Fruit fly (Drosophila melanogaster) whole organism, prepupa: ENCODE data around the gene RunxA.

Experiments
- Blimp-1 ChIP-seq: fragments of 200-800 bp; sonication (Bioruptor generic); optimal IDR thresholded peaks from 3 replicates; lab custom pipeline; 2017; ENCODE audit warnings: missing biosample characterization, missing genetic modification characterization, mild to moderate bottlenecking, moderate library complexity, missing genetic modification reagents
- CG10669 ChIP-seq: fragments of 200-800 bp; sonication (Bioruptor generic); optimal IDR thresholded peaks from 3 replicates; lab custom pipeline; 2018; ENCODE audit warnings: missing biosample characterization, mild to moderate bottlenecking, missing genetic modification characterization, moderate library complexity
- CG11294 ChIP-seq: fragments of 200-800 bp; sonication (Bioruptor generic); IDR thresholded peaks from 2 replicates; pipeline ENCODE4 v1.3.6; 2022; ENCODE audit warnings: missing biosample characterization, missing genetic modification characterization
- CG11902 ChIP-seq: fragments of 200-800 bp; sonication (Bioruptor generic); optimal IDR thresholded peaks from 3 replicates; lab custom pipeline; 2016; ENCODE audit warnings: missing biosample characterization, missing genetic modification characterization
- CG15336 ChIP-seq: fragments of 200-800 bp; sonication (Bioruptor generic); IDR thresholded peaks from 2 replicates; pipeline ENCODE4 v1.3.6; 2022; ENCODE audit warnings: missing biosample characterization, missing genetic modification characterization
- CG16779 ChIP-seq: fragments of 200-800 bp; sonication (Bioruptor generic); optimal IDR thresholded peaks from 3 replicates; lab custom pipeline; 2017; ENCODE audit warnings: missing biosample characterization, mild to moderate bottlenecking, missing genetic modification characterization
- CG3032 ChIP-seq: fragments of 200-800 bp; optimal IDR thresholded peaks from 2 replicates; lab custom pipeline; 2019; ENCODE audit warnings: missing biosample characterization, mild to moderate bottlenecking, missing genetic modification characterization, moderate library complexity
- CG31627 ChIP-seq: fragments of 200-800 bp; sonication (Bioruptor generic); optimal IDR thresholded peaks from 3 replicates; lab custom pipeline; 2016; ENCODE audit warnings: missing biosample characterization, missing genetic modification characterization
- CG34406 ChIP-seq: fragments of 200-800 bp; sonication (Bioruptor generic); optimal IDR thresholded peaks from 3 replicates; lab custom pipeline; 2016; ENCODE audit warnings: missing biosample characterization, missing genetic modification characterization
- CG3919 ChIP-seq: fragments of 200-800 bp; sonication (Bioruptor generic); optimal IDR thresholded peaks from 3 replicates; lab custom pipeline; 2016; ENCODE audit warnings: missing biosample characterization, missing genetic modification characterization
- CG6163 ChIP-seq: fragments of 200-800 bp; sonication (Bioruptor generic); IDR thresholded peaks from 3 replicates; pipeline ENCODE4 v1.3.6; 2022; ENCODE audit warnings: missing biosample characterization, missing genetic modification characterization
- CG6276 ChIP-seq: fragments of 200-800 bp; sonication (Bioruptor generic); optimal IDR thresholded peaks from 2 replicates; lab custom pipeline; 2017; ENCODE audit warnings: missing biosample characterization, mild to moderate bottlenecking, missing genetic modification characterization
- CG6792 ChIP-seq: fragments of 200-800 bp; sonication (Bioruptor generic); optimal IDR thresholded peaks from 3 replicates; lab custom pipeline; 2016; ENCODE audit warnings: missing biosample characterization, missing genetic modification characterization
- CG6808 ChIP-seq: fragments of 200-800 bp; sonication (Bioruptor generic); optimal IDR thresholded peaks from 3 replicates; lab custom pipeline; 2017; ENCODE audit warnings: missing biosample characterization, missing genetic modification characterization, mild to moderate bottlenecking, moderate library complexity, missing genetic modification reagents
- CG6854 ChIP-seq: fragments of 200-800 bp; sonication (Bioruptor generic); optimal IDR thresholded peaks from 2 replicates; lab custom pipeline; 2017; ENCODE audit warnings: missing biosample characterization, mild to moderate bottlenecking, missing genetic modification characterization
- CG7368 ChIP-seq: fragments of 200-800 bp; sonication (Bioruptor generic); optimal IDR thresholded peaks from 3 replicates; lab custom pipeline; 2016; ENCODE audit warnings: missing biosample characterization, missing genetic modification characterization
- CG8119 ChIP-seq: fragments of 200-800 bp; sonication (Bioruptor generic); IDR thresholded peaks from 3 replicates; pipeline ENCODE4 v1.3.6; 2022; ENCODE audit warnings: missing biosample characterization, missing genetic modification characterization
- CG8319 ChIP-seq: fragments of 200-800 bp; sonication (Bioruptor generic); optimal IDR thresholded peaks from 3 replicates; lab custom pipeline; 2016; ENCODE audit warnings: missing biosample characterization, missing genetic modification characterization
- CG8632 ChIP-seq: fragments of 200-800 bp; sonication (Bioruptor generic); optimal IDR thresholded peaks from 3 replicates; lab custom pipeline; 2016; ENCODE audit warnings: missing biosample characterization, missing genetic modification characterization
- CG9139 ChIP-seq: fragments of 200-800 bp; sonication (Bioruptor generic); optimal IDR thresholded peaks from 3 replicates; lab custom pipeline; 2017; ENCODE audit warnings: missing biosample characterization, mild to moderate bottlenecking, missing genetic modification characterization
- Eip75B ChIP-seq: fragments of 200-800 bp; sonication (Bioruptor generic); optimal IDR thresholded peaks from 3 replicates; lab custom pipeline; 2016; ENCODE audit warnings: missing biosample characterization, missing genetic modification characterization
- Eip78C ChIP-seq: fragments of 200-800 bp; sonication (Bioruptor generic); peaks from one replicate; lab custom pipeline; 2016; ENCODE audit warnings: missing biosample characterization, missing genetic modification characterization
- Eip93F ChIP-seq: fragments of 200-800 bp; sonication (Bioruptor generic); optimal IDR thresholded peaks from 2 replicates; lab custom pipeline; 2016; ENCODE audit warnings: missing biosample characterization, mild to moderate bottlenecking, missing genetic modification characterization
- Ets96B ChIP-seq: fragments of 200-800 bp; optimal IDR thresholded peaks from 2 replicates; lab custom pipeline; 2019; ENCODE audit warnings: missing biosample characterization, mild to moderate bottlenecking, missing genetic modification characterization, moderate library complexity
- Hr39 ChIP-seq: fragments of 200-800 bp; sonication (Bioruptor generic); optimal IDR thresholded peaks from 2 replicates; lab custom pipeline; 2016; ENCODE audit warnings: missing biosample characterization, missing genetic modification characterization
- Lpt ChIP-seq: fragments of 200-800 bp; sonication (Bioruptor generic); optimal IDR thresholded peaks from 3 replicates; lab custom pipeline; 2016; ENCODE audit warnings: missing biosample characterization, missing genetic modification characterization
- Met ChIP-seq: fragments of 200-800 bp; sonication (Bioruptor generic); optimal IDR thresholded peaks from 3 replicates; lab custom pipeline; 2016; ENCODE audit warnings: missing biosample characterization, missing genetic modification characterization
- OdsH ChIP-seq: fragments of 200-800 bp; sonication (Bioruptor generic); optimal IDR thresholded peaks from 3 replicates; lab custom pipeline; 2016; ENCODE audit warnings: missing biosample characterization, missing genetic modification characterization
- Smox ChIP-seq: fragments of 200-800 bp; sonication (Bioruptor generic); optimal IDR thresholded peaks from 3 replicates; lab custom pipeline; 2016; ENCODE audit warnings: missing biosample characterization, missing genetic modification characterization
- Sox14 ChIP-seq: fragments of 200-800 bp; sonication (Bioruptor generic); optimal IDR thresholded peaks from 3 replicates; lab custom pipeline; 2016; ENCODE audit warnings: missing biosample characterization, missing genetic modification characterization
- Sox15 ChIP-seq: fragments of 200-800 bp; sonication (Bioruptor generic); optimal IDR thresholded peaks from 3 replicates; lab custom pipeline; 2016; ENCODE audit warnings: missing biosample characterization, missing genetic modification characterization
- acj6 ChIP-seq: fragments of 200-800 bp; sonication (Bioruptor generic); optimal IDR thresholded peaks from 3 replicates; lab custom pipeline; 2016; ENCODE audit warnings: missing biosample characterization, missing genetic modification characterization
- cyc ChIP-seq: fragments of 200-800 bp; sonication (Bioruptor generic); optimal IDR thresholded peaks from 3 replicates; lab custom pipeline; 2016; ENCODE audit warnings: missing biosample characterization, missing genetic modification characterization
- dsx ChIP-seq: fragments of 200-800 bp; optimal IDR thresholded peaks from 3 replicates; lab custom pipeline; 2019; ENCODE audit warnings: missing biosample characterization, mild to moderate bottlenecking, missing genetic modification characterization, moderate library complexity; ENCODE audit not compliant: poor library complexity, severe bottlenecking
- eg ChIP-seq: fragments of 200-800 bp; sonication (Bioruptor generic); IDR thresholded peaks from 3 replicates; pipeline ENCODE4 v1.3.6; 2022; ENCODE audit warnings: missing biosample characterization, missing genetic modification characterization
- esn ChIP-seq: fragments of 200-800 bp; sonication (Bioruptor generic); optimal IDR thresholded peaks from 2 replicates; lab custom pipeline; 2016; ENCODE audit warnings: missing biosample characterization, mild to moderate bottlenecking, missing genetic modification characterization, moderate library complexity
- fd85E ChIP-seq: fragments of 200-800 bp; sonication (Bioruptor generic); optimal IDR thresholded peaks from 3 replicates; lab custom pipeline; 2016; ENCODE audit warnings: missing biosample characterization, missing genetic modification characterization
- net ChIP-seq: fragments of 200-800 bp; sonication (Bioruptor generic); optimal IDR thresholded peaks from 3 replicates; lab custom pipeline; 2016; ENCODE audit warnings: missing biosample characterization, missing genetic modification characterization
- spab ChIP-seq: fragments of 200-800 bp; sonication (Bioruptor generic); optimal IDR thresholded peaks from 2 replicates; lab custom pipeline; 2017; ENCODE audit warnings: missing biosample characterization, mild to moderate bottlenecking, missing genetic modification characterization, missing genetic modification reagents
- ss ChIP-seq, 2 experiments: fragments of 200-800 bp; sonication (Bioruptor generic); optimal IDR thresholded peaks; 2 replicates in 1 of 2; 3 replicates in 1 of 2; lab custom pipeline; 2017 to 2018; ENCODE audit warnings: mild to moderate bottlenecking in 2 of 2, missing biosample characterization in 2 of 2, missing genetic modification characterization in 2 of 2, moderate library complexity in 1 of 2
- svp ChIP-seq: fragments of 200-800 bp; sonication (Bioruptor generic); peaks from one replicate; lab custom pipeline; 2016; ENCODE audit warnings: missing biosample characterization, missing genetic modification characterization
- topi ChIP-seq: fragments of 200-800 bp; sonication (Bioruptor generic); optimal IDR thresholded peaks from 3 replicates; lab custom pipeline; 2016; ENCODE audit warnings: missing biosample characterization, missing genetic modification characterization
- vri ChIP-seq: fragments of 200-800 bp; sonication (Bioruptor generic); optimal IDR thresholded peaks from 3 replicates; lab custom pipeline; 2016; ENCODE audit warnings: missing biosample characterization, mild to moderate bottlenecking, missing genetic modification characterization

The RunxA gene

dm6 chrX:20661612-20662228, 38.1 kb upstream of the RunxA start, which contains the start of gene CG1835:
Gene CG1835, plus strand, starts transcription at chrX:20661917.
- TF ChIP-seq Eip93F (peak; percentile 54), Eip78C (GFP tag; lab: Kevin White, UChicago) (peak; percentile 54), vri (peak; percentile 34), OdsH (GFP tag; lab: Kevin White, UChicago) (no peak), svp (GFP tag; lab: Kevin White, UChicago) (peak; percentile 100)
- TF ChIP-seq, all 60 proteins: peak for 4

dm6 chrX:20658627-20659026, 35.1 kb upstream of the RunxA start:
- TF ChIP-seq svp (GFP tag; lab: Kevin White, UChicago) (peak; percentile 80), CG6854 (GFP tag; lab: Kevin White, UChicago) (no peak), CG11902 (GFP tag; lab: Kevin White, UChicago) (peak; percentile 67), Eip78C (GFP tag; lab: Kevin White, UChicago) (peak; percentile 50), CG6808 (no peak), CG6163 (GFP tag; lab: Robert Waterston, UW) (0 out of 3 replicates have a peak, but pooled peaks have one; percentile 20), CG8632 (GFP tag; lab: Kevin White, UChicago) (no peak), net (GFP tag; lab: Kevin White, UChicago) (peak; percentile 9), dsx (GFP tag; lab: Kevin White, UChicago) (no peak)

dm6 chrX:20656535-20657350, 33.2 kb upstream of the RunxA start, which contains the start of gene Cyp6v1:
Gene Cyp6v1, plus strand, starts transcription at chrX:20657122.
- TF ChIP-seq Met (GFP tag; lab: Kevin White, UChicago) (peak; percentile 85), esn (GFP tag; lab: Kevin White, UChicago) (peak; percentile 90), vri (no peak), CG6854 (GFP tag; lab: Kevin White, UChicago) (peak; percentile 41), spab (GFP tag; lab: Kevin White, UChicago) (peak; percentile 76), cyc (GFP tag; lab: Kevin White, UChicago) (peak; percentile 77), CG8632 (GFP tag; lab: Kevin White, UChicago) (peak; percentile 69), Blimp-1 (GFP tag; lab: Kevin White, UChicago) (peak; percentile 83), ss (GFP tag; optimal IDR thresholded peaks at IDR 0.05; lab: Kevin White, UChicago) (peak; percentile 56 to 77), CG6276 (GFP tag; lab: Kevin White, UChicago) (peak; percentile 73), fd85E (peak; percentile 6), CG3919 (peak; percentile 63), Sox14 (peak; percentile 52), eg (no peak; the same call in none of the 3 replicates), Ets96B (tag; lab: Kevin White, UChicago) (peak; percentile 64), net (GFP tag; lab: Kevin White, UChicago) (peak; percentile 74), CG34406 (GFP tag; lab: Kevin White, UChicago) (peak; percentile 84), Smox (GFP tag; lab: Kevin White, UChicago) (peak; percentile 85), CG6808 (peak; percentile 80), CG3032 (tag; lab: Kevin White, UChicago) (peak; percentile 79), acj6 (GFP tag; lab: Kevin White, UChicago) (peak; percentile 76), topi (GFP tag; lab: Kevin White, UChicago) (peak; percentile 86), CG7368 (GFP tag; lab: Kevin White, UChicago) (peak; percentile 20), CG6792 (peak; percentile 75), CG31627 (GFP tag; lab: Kevin White, UChicago) (peak; percentile 78), CG16779 (tag; lab: Kevin White, UChicago) (peak; percentile 60), CG8119 (GFP tag; lab: Robert Waterston, UW) (peak; percentile 31; the same call in 1 of the 3 replicates), CG9139 (GFP tag; lab: Kevin White, UChicago) (no peak), OdsH (GFP tag; lab: Kevin White, UChicago) (peak; percentile 81), Eip78C (GFP tag; lab: Kevin White, UChicago) (peak; percentile 95), CG15336 (0 out of 2 replicates have a peak, but pooled peaks have one; percentile 32), Sox15 (GFP tag; lab: Kevin White, UChicago) (peak; percentile 82), Hr39 (GFP tag; lab: Kevin White, UChicago) (peak; percentile 77), CG10669 (GFP tag; lab: Kevin White, UChicago) (peak; percentile 70), Eip75B (GFP tag; lab: Kevin White, UChicago) (peak; percentile 72), Lpt (GFP tag; lab: Kevin White, UChicago) (peak; percentile 46), CG6163 (GFP tag; lab: Robert Waterston, UW) (peak; percentile 61; the same call in 2 of the 3 replicates), CG8319 (GFP tag; lab: Kevin White, UChicago) (peak; percentile 65), CG11294 (GFP tag; lab: Robert Waterston, UW) (peak; percentile 38; the same call in 1 of the 2 replicates)
